Worm (Caenorhabditis elegans): ENCODE results near the gene npax-3.

The npax-3 gene

ce11 chrIV:10851136-10851535, 23.2 kb upstream of the npax-3 start:
- no peak for TF ChIP-seq tbx-37 (GFP tag; conservative IDR thresholded peaks at IDR 0.05)
- TF ChIP-seq B0310.2 (tag; optimal IDR thresholded peaks at IDR 0.05), result no peak
- TF ChIP-seq ceh-36 (tag; optimal IDR thresholded peaks at IDR 0.05), result no peak
- no peak for TF ChIP-seq hnd-1 (tag; optimal IDR thresholded peaks at IDR 0.05)
- no peak for TF ChIP-seq scrt-1 (GFP tag; IDR thresholded peaks at IDR 0.05)
- TF ChIP-seq sea-1 (GFP tag; conservative IDR thresholded peaks at IDR 0.05), result no peak
- TF ChIP-seq pes-1 (GFP tag; IDR thresholded peaks at IDR 0.05), result no peak
- TF ChIP-seq aly-1 (tag; optimal IDR thresholded peaks at IDR 0.05), result no peak
- no peak for TF ChIP-seq flt-1 (GFP tag; IDR thresholded peaks at IDR 0.05)
- TF ChIP-seq tbx-11 (GFP tag; IDR thresholded peaks at IDR 0.05), result no peak
- no peak for TF ChIP-seq tra-4 (tag; optimal IDR thresholded peaks at IDR 0.05)
- no peak for TF ChIP-seq ama-1 (optimal IDR thresholded peaks at IDR 0.05)
- TF ChIP-seq ets-7 (tag; optimal IDR thresholded peaks at IDR 0.05), result no peak

- TF ChIP-seq B0310.2 (tag; optimal IDR thresholded peaks at IDR 0.05) (no peak), ets-7 (tag; optimal IDR thresholded peaks at IDR 0.05) (no peak), hmbx-1 (tag; optimal IDR thresholded peaks at IDR 0.05) (no peak), ama-1 (optimal IDR thresholded peaks at IDR 0.05) (no peak), tra-4 (tag; optimal IDR thresholded peaks at IDR 0.05) (no peak), ceh-13 (GFP tag; optimal IDR thresholded peaks at IDR 0.05) (no peak), flt-1 (GFP tag; IDR thresholded peaks at IDR 0.05) (no peak), hnd-1 (tag; optimal IDR thresholded peaks at IDR 0.05) (no peak), aly-1 (tag; optimal IDR thresholded peaks at IDR 0.05) (no peak), hmg-4 (GFP tag; optimal IDR thresholded peaks at IDR 0.05) (no peak), tbx-11 (GFP tag; IDR thresholded peaks at IDR 0.05) (no peak), pes-1 (GFP tag; IDR thresholded peaks at IDR 0.05) (no peak), sea-1 (GFP tag; conservative IDR thresholded peaks at IDR 0.05) (no peak), ceh-36 (tag; optimal IDR thresholded peaks at IDR 0.05) (no peak), F13C5.2 (tag; optimal IDR thresholded peaks at IDR 0.05) (no peak), scrt-1 (GFP tag; IDR thresholded peaks at IDR 0.05) (no peak)
These were observed 14.9 kb upstream of the npax-3 start, which contains the start of gene T11G6.5 for ce11 chrIV:10842705-10843364. Gene T11G6.5, minus strand, starts transcription at chrIV:10842755.

- no peak for TF ChIP-seq sea-1 (GFP tag; conservative IDR thresholded peaks at IDR 0.05)
- TF ChIP-seq F13C5.2 (tag; optimal IDR thresholded peaks at IDR 0.05), result no peak
- TF ChIP-seq ama-1 (optimal IDR thresholded peaks at IDR 0.05), result no peak
- no peak for TF ChIP-seq ets-7 (tag; optimal IDR thresholded peaks at IDR 0.05)
- no peak for TF ChIP-seq flt-1 (GFP tag; IDR thresholded peaks at IDR 0.05)
- no peak for TF ChIP-seq pes-1 (GFP tag; IDR thresholded peaks at IDR 0.05)
- TF ChIP-seq tra-4 (tag; optimal IDR thresholded peaks at IDR 0.05), result no peak
These were observed 14.3 kb upstream of the npax-3 start for ce11 chrIV:10842232-10842631.

- TF ChIP-seq sea-1 (GFP tag; conservative IDR thresholded peaks at IDR 0.05), result no peak
- no peak for TF ChIP-seq hmbx-1 (tag; optimal IDR thresholded peaks at IDR 0.05)
These were observed 4.2 kb upstream of the npax-3 start, which contains the start of gene best-15 for ce11 chrIV:10832148-10832547. Gene best-15, minus strand, starts transcription at chrIV:10832248.

- TF ChIP-seq sea-1 (GFP tag; conservative IDR thresholded peaks at IDR 0.05) (no peak), ama-1 (optimal IDR thresholded peaks at IDR 0.05) (peak; percentile 65), ceh-36 (tag; optimal IDR thresholded peaks at IDR 0.05) (no peak)
These were observed 1.9 kb downstream of the npax-3 start for ce11 chrIV:10826029-10826428.

ce11 chrIV:10825383-10825782, 2.6 kb downstream of the npax-3 start:
- TF ChIP-seq ceh-13 (GFP tag; optimal IDR thresholded peaks at IDR 0.05), result no peak
- TF ChIP-seq F13C5.2 (tag; optimal IDR thresholded peaks at IDR 0.05), result no peak
- no peak for TF ChIP-seq tra-4 (tag; optimal IDR thresholded peaks at IDR 0.05)
- no peak for TF ChIP-seq aly-1 (tag; optimal IDR thresholded peaks at IDR 0.05)
- TF ChIP-seq ets-7 (tag; optimal IDR thresholded peaks at IDR 0.05), result no peak
- TF ChIP-seq hmg-4 (GFP tag; optimal IDR thresholded peaks at IDR 0.05), result no peak

ce11 chrIV:10821672-10822304, 6.2 kb downstream of the npax-3 start:
- TF ChIP-seq F13C5.2 (tag; optimal IDR thresholded peaks at IDR 0.05) (peak; percentile 82), hmbx-1 (tag; optimal IDR thresholded peaks at IDR 0.05) (no peak), tbx-11 (GFP tag; IDR thresholded peaks at IDR 0.05) (no peak; the same call in 1 of the 2 replicates), ama-1 (optimal IDR thresholded peaks at IDR 0.05) (peak; percentile 43), ets-7 (tag; optimal IDR thresholded peaks at IDR 0.05) (peak; percentile 46), scrt-1 (GFP tag; IDR thresholded peaks at IDR 0.05) (0 out of 2 replicates have a peak, but pooled peaks have one; percentile 46), sea-1 (GFP tag; conservative IDR thresholded peaks at IDR 0.05) (peak; percentile 49; the same call in 1 of the 2 replicates), flt-1 (GFP tag; IDR thresholded peaks at IDR 0.05) (peak; percentile 2; the same call in 1 of the 2 replicates), hmg-4 (GFP tag; optimal IDR thresholded peaks at IDR 0.05) (peak; percentile 95), tbx-37 (GFP tag; conservative IDR thresholded peaks at IDR 0.05) (0 out of 2 replicates have a peak, but pooled peaks have one; percentile 12), B0310.2 (tag; optimal IDR thresholded peaks at IDR 0.05) (no peak)
